Fruit fly (Drosophila melanogaster) whole organism, adult: ENCODE results near the gene CG6163.

ENCODE experiments used
- CG11617 ChIP-seq: fragments of 200-800 bp; sonication (Bioruptor generic); optimal IDR thresholded peaks from 2 replicates; lab custom pipeline; 2017; ENCODE audit warnings: mild to moderate bottlenecking, missing biosample characterization, missing genetic modification reagents, missing genetic modification characterization
- CG12768 ChIP-seq: fragments of 200-800 bp; sonication (Bioruptor generic); optimal IDR thresholded peaks from 2 replicates; lab custom pipeline; 2017; ENCODE audit warnings: missing biosample characterization, missing genetic modification characterization, mild to moderate bottlenecking, moderate library complexity, missing genetic modification reagents
- CG14711 ChIP-seq: fragments of 200-800 bp; sonication (Bioruptor generic); optimal IDR thresholded peaks from 2 replicates; lab custom pipeline; 2018; ENCODE audit warnings: missing biosample characterization, mild to moderate bottlenecking, missing genetic modification characterization, moderate library complexity
- CG1620 ChIP-seq: fragments of 200-800 bp; sonication (Bioruptor generic); optimal IDR thresholded peaks from 2 replicates; lab custom pipeline; 2016; ENCODE audit warnings: missing biosample characterization, missing genetic modification characterization
- CG33017 ChIP-seq: fragments of 200-800 bp; sonication (Bioruptor generic); optimal IDR thresholded peaks from 2 replicates; lab custom pipeline; 2018; ENCODE audit warnings: missing biosample characterization, mild to moderate bottlenecking, missing genetic modification characterization, moderate library complexity
- CG5204 ChIP-seq: fragments of 200-800 bp; sonication (Bioruptor generic); optimal IDR thresholded peaks from 2 replicates; lab custom pipeline; 2016; ENCODE audit warnings: missing biosample characterization, missing genetic modification characterization
- CG7101 ChIP-seq: fragments of 200-800 bp; sonication (Bioruptor generic); optimal IDR thresholded peaks from 2 replicates; lab custom pipeline; 2018; ENCODE audit warnings: missing biosample characterization, mild to moderate bottlenecking, missing genetic modification characterization, moderate library complexity
- Clk ChIP-seq: fragments of 200-800 bp; sonication (Bioruptor generic); optimal IDR thresholded peaks from 2 replicates; lab custom pipeline; 2017; ENCODE audit warnings: missing biosample characterization, missing genetic modification characterization
- Crg-1 ChIP-seq: fragments of 200-800 bp; sonication (Bioruptor generic); optimal IDR thresholded peaks from 2 replicates; lab custom pipeline; 2016; ENCODE audit warnings: missing biosample characterization, missing genetic modification characterization
- Hr96 ChIP-seq: fragments of 200-800 bp; sonication (Bioruptor generic); optimal IDR thresholded peaks from 2 replicates; lab custom pipeline; 2016; ENCODE audit warnings: missing biosample characterization, missing genetic modification characterization
- Mnt ChIP-seq: fragments of 200-800 bp; sonication (Bioruptor generic); optimal IDR thresholded peaks from 2 replicates; lab custom pipeline; 2016; ENCODE audit warnings: missing biosample characterization, mild to moderate bottlenecking, missing genetic modification characterization
- bab1 ChIP-seq: fragments of 200-800 bp; sonication (Bioruptor generic); optimal IDR thresholded peaks from 3 replicates; lab custom pipeline; 2019; ENCODE audit warnings: missing biosample characterization, mild to moderate bottlenecking, missing genetic modification characterization, moderate library complexity
- cic ChIP-seq: fragments of 200-800 bp; sonication (Bioruptor generic); optimal IDR thresholded peaks from 2 replicates; lab custom pipeline; 2017; ENCODE audit warnings: missing biosample characterization, mild to moderate bottlenecking, missing genetic modification characterization, moderate library complexity
- cnc ChIP-seq, 2 experiments: fragments of >200 bp; optimal IDR thresholded peaks; 2 replicates each; lab custom pipeline; 2017
- kay ChIP-seq: fragments of 200-800 bp; sonication (Bioruptor generic); peaks from one replicate; lab custom pipeline; 2016; ENCODE audit warnings: missing biosample characterization, missing genetic modification characterization, borderline replicate concordance
- pad ChIP-seq: fragments of 200-800 bp; sonication (Bioruptor generic); optimal IDR thresholded peaks from 3 replicates; lab custom pipeline; 2017; ENCODE audit warnings: missing biosample characterization, missing genetic modification characterization, mild to moderate bottlenecking, moderate library complexity, missing genetic modification reagents
- tj ChIP-seq: fragments of 200-800 bp; sonication (Bioruptor generic); optimal IDR thresholded peaks from 3 replicates; lab custom pipeline; 2017; ENCODE audit warnings: missing biosample characterization, mild to moderate bottlenecking, missing genetic modification characterization, moderate library complexity
- toe ChIP-seq: fragments of 200-800 bp; sonication (Bioruptor generic); optimal IDR thresholded peaks from 2 replicates; lab custom pipeline; 2016; ENCODE audit warnings: missing biosample characterization, missing genetic modification characterization

The CG6163 gene

DNA sequence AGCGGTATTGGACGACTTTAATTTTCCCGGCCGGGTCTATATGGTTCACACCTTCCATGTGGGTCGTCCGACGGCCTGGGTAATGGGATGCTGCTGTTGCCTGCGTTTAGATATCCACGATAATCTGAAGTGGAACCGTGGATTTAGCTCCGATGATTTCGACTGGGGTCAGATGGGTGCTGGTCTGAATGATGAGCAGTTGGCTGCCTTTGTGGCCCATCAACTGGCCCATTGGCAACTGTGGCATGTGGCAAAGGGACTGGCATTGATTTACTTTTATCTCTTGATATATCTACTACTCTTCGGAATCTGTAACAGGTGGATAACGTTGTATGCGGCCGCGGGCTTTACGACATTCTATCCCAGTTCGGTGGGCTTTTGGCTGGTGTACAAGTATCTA is 52.0 kb downstream of the CG6163 start:
- TF ChIP-seq cnc (optimal IDR thresholded peaks at IDR 0.05; lab: Kevin White, UChicago) (no peak), CG12768 (GFP tag; lab: Kevin White, UChicago) (no peak), CG33017 (tag; lab: Kevin White, UChicago) (no peak), Mnt (GFP tag; lab: Kevin White, UChicago) (no peak), CG14711 (tag; lab: Kevin White, UChicago) (no peak), bab1 (no peak), CG5204 (GFP tag; lab: Kevin White, UChicago) (no peak), toe (no peak), CG11617 (GFP tag; lab: Kevin White, UChicago) (no peak), CG7101 (tag; lab: Kevin White, UChicago) (no peak), pad (GFP tag; lab: Kevin White, UChicago) (no peak), CG1620 (GFP tag; lab: Kevin White, UChicago) (no peak), Clk (no peak), cic (GFP tag; lab: Kevin White, UChicago) (no peak), kay (GFP tag; lab: Kevin White, UChicago) (no peak), tj (GFP tag; lab: Kevin White, UChicago) (no peak), Crg-1 (GFP tag; lab: Kevin White, UChicago) (no peak), Hr96 (no peak)
